Worm (Caenorhabditis elegans): Measurements from ENCODE around the gene idpb-5.

- TF ChIP-seq aptf-3 (GFP tag; IDR thresholded peaks at IDR 0.05) (no peak), lsy-27 (tag; optimal IDR thresholded peaks at IDR 0.05; ENCODE audit: borderline replicate concordance, insufficient read depth) (no peak), F49E8.2 (tag; optimal IDR thresholded peaks at IDR 0.05; ENCODE audit: insufficient read depth) (no peak), ama-1 (optimal IDR thresholded peaks at IDR 0.05) (no peak), ama-1 (GFP tag; optimal IDR thresholded peaks at IDR 0.05) (no peak), unc-62 (GFP tag; optimal IDR thresholded peaks at IDR 0.05) (no peak), unc-130 (GFP tag; optimal IDR thresholded peaks at IDR 0.05) (no peak), lag-1 (GFP tag; IDR thresholded peaks at IDR 0.05) (no peak), tbx-9 (tag; optimal IDR thresholded peaks at IDR 0.05; ENCODE audit: borderline replicate concordance) (no peak), zfh-2 (GFP tag; conservative IDR thresholded peaks at IDR 0.05) (no peak), D2030.7 (GFP tag; IDR thresholded peaks at IDR 0.05) (no peak), snpc-1.3 (tag; optimal IDR thresholded peaks at IDR 0.05; ENCODE audit: insufficient read depth) (no peak), sea-2 (GFP tag; IDR thresholded peaks at IDR 0.05) (no peak), cebp-1 (GFP tag; IDR thresholded peaks at IDR 0.05) (no peak), cebp-1 (tag; optimal IDR thresholded peaks at IDR 0.05) (no peak), akir-1 (GFP tag; optimal IDR thresholded peaks at IDR 0.05) (no peak)
Measured at ce11 chrV:11854905-11855304, 15.6 kb downstream of the idpb-5 start.
